Worm (Caenorhabditis elegans): ENCODE data around the gene F13A2.1.
"Not testable (repeated sequence)": the region's sequence is repeated elsewhere in the genome, so short reads cannot be mapped to it uniquely, and the experiment has no call there.

DNA sequence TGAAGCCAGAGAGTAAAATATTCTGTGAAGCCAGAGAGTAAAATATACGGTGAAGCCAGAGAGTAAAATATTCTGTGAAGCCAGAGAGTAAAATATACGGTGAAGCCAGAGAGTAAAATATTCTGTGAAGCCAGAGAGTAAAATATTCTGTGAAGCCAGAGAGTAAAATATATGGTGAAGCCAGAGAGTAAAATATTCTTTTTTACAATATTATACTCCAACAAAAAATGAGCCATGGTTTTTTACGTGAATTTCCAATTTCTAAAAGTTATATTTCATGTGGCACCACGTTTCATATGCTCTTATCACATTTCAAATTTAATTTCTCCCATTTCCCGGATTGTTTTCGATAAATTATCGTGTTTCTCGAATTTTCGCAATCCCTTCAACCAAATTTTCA lies 45.7 kb downstream of the F13A2.1 start, which contains the start of gene irld-1:
- TF ChIP-seq him-1, W03F9.2 (tag; optimal IDR thresholded peaks at IDR 0.05): not testable (repeated sequence)
